Worm (Caenorhabditis elegans) whole organism, early embryonic: ENCODE measurements around the gene srh-28.

ENCODE experiments used
- B0310.2 ChIP-seq: sonication (generic microtip); optimal IDR thresholded peaks from 2 replicates; lab custom pipeline; 2016; ENCODE audit warnings: mild to moderate bottlenecking, missing genetic modification characterization, missing compliant biosample characterization
- F13C5.2 ChIP-seq: sonication (generic microtip); optimal IDR thresholded peaks from 2 replicates; lab custom pipeline; 2017; ENCODE audit warnings: mild to moderate bottlenecking, missing genetic modification characterization, inconsistent platforms, missing compliant biosample characterization
- aly-1 ChIP-seq: sonication (generic microtip); optimal IDR thresholded peaks from 2 replicates; lab custom pipeline; 2016; ENCODE audit warnings: missing genetic modification characterization, missing compliant biosample characterization
- ama-1 ChIP-seq: fragments of 150-350 bp; optimal IDR thresholded peaks from 2 replicates; lab custom pipeline; 2014
- ets-7 ChIP-seq: sonication (generic microtip); optimal IDR thresholded peaks from 2 replicates; lab custom pipeline; 2016; ENCODE audit warnings: missing genotype, missing genetic modification characterization, missing compliant biosample characterization
- flt-1 ChIP-seq: fragments of 200-800 bp; sonication (Bioruptor generic); IDR thresholded peaks from 2 replicates; pipeline ENCODE4 v1.3.6; 2022; ENCODE audit warnings: missing genetic modification characterization, missing compliant biosample characterization
- hmbx-1 ChIP-seq: sonication (generic microtip); optimal IDR thresholded peaks from 2 replicates; lab custom pipeline; 2016; ENCODE audit warnings: mild to moderate bottlenecking, missing genetic modification characterization, missing compliant biosample characterization
- hmg-4 ChIP-seq: fragments of 200-800 bp; sonication (Bioruptor generic); optimal IDR thresholded peaks from 2 replicates; lab custom pipeline; 2018; ENCODE audit warnings: mild to moderate bottlenecking, missing genetic modification characterization, missing compliant biosample characterization
- pes-1 ChIP-seq: fragments of 200-800 bp; sonication (Bioruptor generic); IDR thresholded peaks from 2 replicates; pipeline ENCODE4 v1.3.6; 2022; ENCODE audit warnings: missing genetic modification reagents, missing genetic modification characterization, missing compliant biosample characterization
- scrt-1 ChIP-seq: fragments of 200-800 bp; sonication (Bioruptor generic); IDR thresholded peaks from 2 replicates; pipeline ENCODE4 v1.3.6; 2022; ENCODE audit warnings: missing genetic modification characterization, missing compliant biosample characterization
- sea-1 ChIP-seq: fragments of 200-800 bp; sonication (Bioruptor generic); conservative IDR thresholded peaks from 2 replicates; pipeline ENCODE4 v1.3.6; 2022; ENCODE audit warnings: missing genetic modification characterization, missing compliant biosample characterization
- tbx-11 ChIP-seq: fragments of 200-800 bp; sonication (Bioruptor generic); IDR thresholded peaks from 2 replicates; pipeline ENCODE4 v1.3.6; 2022; ENCODE audit warnings: missing genetic modification characterization, missing compliant biosample characterization
- tbx-37 ChIP-seq: fragments of 200-800 bp; sonication (Bioruptor generic); conservative IDR thresholded peaks from 2 replicates; pipeline ENCODE4 v1.3.6; 2022; ENCODE audit warnings: missing genetic modification reagents, missing genetic modification characterization, missing compliant biosample characterization
- tra-4 ChIP-seq: sonication (generic microtip); optimal IDR thresholded peaks from 2 replicates; lab custom pipeline; 2017; ENCODE audit warnings: missing genetic modification characterization, missing compliant biosample characterization

ce11 chrV:6732995-6733394 is 42.6 kb downstream of the srh-28 start, which contains the start of gene grl-8:
- no peak for TF ChIP-seq tbx-11
- TF ChIP-seq ama-1 (lab: Kevin White, UChicago): no peak
- no peak for TF ChIP-seq hmbx-1 (tag; lab: Kevin White, UChicago)
- TF ChIP-seq F13C5.2: no peak
- TF ChIP-seq scrt-1: no peak
- no peak for TF ChIP-seq B0310.2 (tag; lab: Kevin White, UChicago)
- no peak for TF ChIP-seq tra-4 (tag; lab: Kevin White, UChicago)
- TF ChIP-seq sea-1 (GFP tag; lab: Robert Waterston, UW): no peak
- no peak for TF ChIP-seq tbx-37 (GFP tag; lab: Robert Waterston, UW)
- no peak for TF ChIP-seq aly-1 (tag; lab: Kevin White, UChicago)
- no peak for TF ChIP-seq flt-1 (GFP tag; lab: Robert Waterston, UW)
- no peak for TF ChIP-seq ets-7
- no peak for TF ChIP-seq hmg-4 (GFP tag; lab: Kevin White, UChicago)
- TF ChIP-seq pes-1 (GFP tag; lab: Robert Waterston, UW): no peak
